Fruit fly (Drosophila melanogaster): Measurements from ENCODE around the gene CG31128.

Gene CG31128

dm6 chr3R:24467237-24467636, 2.0 kb upstream of the CG31128 start (continued):
- TF ChIP-seq tup (GFP tag; optimal IDR thresholded peaks at IDR 0.05): no peak
- no peak for TF ChIP-seq tna (GFP tag; IDR thresholded peaks at IDR 0.05; ENCODE audit: partially characterized antibody)
- no peak for TF ChIP-seq CG6175 (GFP tag; IDR thresholded peaks at IDR 0.05)
- no peak for TF ChIP-seq gfzf (GFP tag; optimal IDR thresholded peaks at IDR 0.05)
- TF ChIP-seq otp (GFP tag; IDR thresholded peaks at IDR 0.05): no peak
- TF ChIP-seq CG31388 (GFP tag; optimal IDR thresholded peaks at IDR 0.05): no peak
- TF ChIP-seq run (tag; optimal IDR thresholded peaks at IDR 0.05): no peak
- TF ChIP-seq Dbx (GFP tag; IDR thresholded peaks at IDR 0.05): peak; percentile 15; the same call in 1 of the 3 replicates
- no peak for TF ChIP-seq Ets97D (GFP tag; optimal IDR thresholded peaks at IDR 0.05)
- no peak for TF ChIP-seq sima (GFP tag; optimal IDR thresholded peaks at IDR 0.05)
- TF ChIP-seq hb (GFP tag; IDR thresholded peaks at IDR 0.05; ENCODE audit: partially characterized antibody): no peak
- no peak for TF ChIP-seq Mrtf (GFP tag; IDR thresholded peaks at IDR 0.05)
- TF ChIP-seq onecut (GFP tag; IDR thresholded peaks at IDR 0.05): no peak
- TF ChIP-seq CG13296 (GFP tag; optimal IDR thresholded peaks at IDR 0.05): peak; percentile 39
- TF ChIP-seq abd-A (tag; optimal IDR thresholded peaks at IDR 0.05): no peak
- TF ChIP-seq HHEX (GFP tag; optimal IDR thresholded peaks at IDR 0.05): peak; percentile 16
- no peak for TF ChIP-seq CG15073 (GFP tag; optimal IDR thresholded peaks at IDR 0.05)
- no peak for TF ChIP-seq CG13894 (tag; optimal IDR thresholded peaks at IDR 0.05)
- no peak for TF ChIP-seq CG4730 (GFP tag; IDR thresholded peaks at IDR 0.05)
- peak; percentile 2 for TF ChIP-seq nmo (GFP tag; optimal IDR thresholded peaks at IDR 0.05)
- TF ChIP-seq CG11085 (GFP tag; IDR thresholded peaks at IDR 0.05): no peak
- peak; percentile 34; the same call in 1 of the 2 replicates for TF ChIP-seq CG32532 (GFP tag; IDR thresholded peaks at IDR 0.05)
- TF ChIP-seq CG6765 (GFP tag; optimal IDR thresholded peaks at IDR 0.05): no peak
- TF ChIP-seq Taf1 (GFP tag; IDR thresholded peaks at IDR 0.05): no peak
- TF ChIP-seq chm (GFP tag; IDR thresholded peaks at IDR 0.05): no peak
- no peak for TF ChIP-seq CTCF (GFP tag; optimal IDR thresholded peaks at IDR 0.05)
- peak; percentile 45 for TF ChIP-seq CG15269 (tag; optimal IDR thresholded peaks at IDR 0.05)
- no peak for TF ChIP-seq maf-S (GFP tag; optimal IDR thresholded peaks at IDR 0.05)
- TF ChIP-seq BtbVII (GFP tag; optimal IDR thresholded peaks at IDR 0.05): peak; percentile 31
- TF ChIP-seq ash1 (GFP tag; optimal IDR thresholded peaks at IDR 0.05): no peak
- no peak for TF ChIP-seq dm (GFP tag; optimal IDR thresholded peaks at IDR 0.05)
- TF ChIP-seq CG4854 (GFP tag; optimal IDR thresholded peaks at IDR 0.05): no peak
- peak; percentile 39 for TF ChIP-seq Ada2b (GFP tag; IDR thresholded peaks at IDR 0.05)
- peak; percentile 2 for TF ChIP-seq Xbp1 (GFP tag; optimal IDR thresholded peaks at IDR 0.05)
- no peak for TF ChIP-seq pb (GFP tag; optimal IDR thresholded peaks at IDR 0.05)
- no peak for TF ChIP-seq vnd (GFP tag; IDR thresholded peaks at IDR 0.05; ENCODE audit: partially characterized antibody)
- no peak for TF ChIP-seq hkb (optimal IDR thresholded peaks at IDR 0.05)
- no peak for TF ChIP-seq hkb (GFP tag; IDR thresholded peaks at IDR 0.05)
- no peak for TF ChIP-seq CG2889 (GFP tag; IDR thresholded peaks at IDR 0.05)
- no peak for TF ChIP-seq CG10543 (GFP tag; optimal IDR thresholded peaks at IDR 0.05)
- TF ChIP-seq Dip3 (GFP tag; optimal IDR thresholded peaks at IDR 0.05): no peak
- TF ChIP-seq chif (GFP tag; optimal IDR thresholded peaks at IDR 0.05): no peak
- TF ChIP-seq tx (GFP tag; optimal IDR thresholded peaks at IDR 0.05): no peak
- 0 out of 3 replicates have a peak, but pooled peaks have one; percentile 13 for TF ChIP-seq tgo (GFP tag; IDR thresholded peaks at IDR 0.05)
- no peak for TF ChIP-seq CG6689 (GFP tag; IDR thresholded peaks at IDR 0.05)
- TF ChIP-seq CG13287 (GFP tag; IDR thresholded peaks at IDR 0.05; ENCODE audit: partially characterized antibody): no peak
- TF ChIP-seq luna (GFP tag; optimal IDR thresholded peaks at IDR 0.05): no peak
- TF ChIP-seq CG15696 (tag; optimal IDR thresholded peaks at IDR 0.05): no peak
- peak; percentile 59 for TF ChIP-seq Hand (GFP tag; optimal IDR thresholded peaks at IDR 0.05)
- TF ChIP-seq cg (GFP tag; optimal IDR thresholded peaks at IDR 0.05): no peak
- no peak for TF ChIP-seq mam (GFP tag; optimal IDR thresholded peaks at IDR 0.05)
- TF ChIP-seq CG2120 (GFP tag; optimal IDR thresholded peaks at IDR 0.05): peak; percentile 42
- TF ChIP-seq CG4404 (GFP tag; IDR thresholded peaks at IDR 0.05): no peak

All from whole organism, embryonic.